Fruit fly (Drosophila melanogaster) whole organism, embryonic: ENCODE data around the gene CG46440.

Source experiments
- Awh ChIP-seq: fragments of 200-800 bp; sonication (Bioruptor generic); IDR thresholded peaks from 2 replicates; pipeline ENCODE4, ENCODE4 v1.3.6; 2022; ENCODE audit warnings: missing biosample characterization, missing genetic modification characterization
- CG10366 ChIP-seq: fragments of 200-800 bp; sonication (Bioruptor generic); IDR thresholded peaks from 2 replicates; pipeline ENCODE4 v1.3.6; 2022; ENCODE audit warnings: missing biosample characterization, missing genetic modification characterization
- CG10959 ChIP-seq: fragments of 200-800 bp; sonication (Bioruptor generic); IDR thresholded peaks from 2 replicates; pipeline ENCODE4 v1.3.6; 2022; ENCODE audit warnings: missing biosample characterization, missing genetic modification characterization
- CG11456 ChIP-seq: fragments of 200-800 bp; sonication (Bioruptor generic); IDR thresholded peaks from 3 replicates; pipeline ENCODE4 v1.3.6; 2022; ENCODE audit warnings: missing biosample characterization, missing genetic modification characterization
- CG12744 ChIP-seq: fragments of 200-800 bp; sonication (Bioruptor generic); optimal IDR thresholded peaks from 2 replicates; lab custom pipeline; 2016; ENCODE audit warnings: missing biosample characterization, missing genetic modification characterization
- CG12942 ChIP-seq: fragments of 200-800 bp; sonication (Bioruptor generic); optimal IDR thresholded peaks from 3 replicates; lab custom pipeline; 2016; ENCODE audit warnings: missing biosample characterization, missing genetic modification characterization
- CG13296 ChIP-seq: fragments of 200-800 bp; sonication (Bioruptor generic); optimal IDR thresholded peaks from 3 replicates; lab custom pipeline; 2018; ENCODE audit warnings: missing biosample characterization, mild to moderate bottlenecking, missing genetic modification characterization
- CG13775 ChIP-seq: fragments of 200-800 bp; sonication (Bioruptor generic); optimal IDR thresholded peaks from 3 replicates; lab custom pipeline; 2017; ENCODE audit warnings: missing biosample characterization, mild to moderate bottlenecking, missing genetic modification characterization
- CG15601 ChIP-seq: fragments of 200-800 bp; sonication (Bioruptor generic); optimal IDR thresholded peaks from 3 replicates; lab custom pipeline; 2019; ENCODE audit warnings: missing biosample characterization, mild to moderate bottlenecking, missing genetic modification characterization, moderate library complexity
- CG1602 ChIP-seq: fragments of 200-800 bp; sonication (Bioruptor generic); optimal IDR thresholded peaks from 3 replicates; lab custom pipeline; 2016; ENCODE audit warnings: missing biosample characterization, missing genetic modification characterization
- CG17328 ChIP-seq: fragments of 200-800 bp; sonication (Bioruptor generic); IDR thresholded peaks from 2 replicates; pipeline ENCODE4 v1.3.6; 2022; ENCODE audit warnings: missing biosample characterization, missing genetic modification characterization
- CG2712 ChIP-seq: fragments of 200-800 bp; optimal IDR thresholded peaks from 3 replicates; lab custom pipeline; 2019; ENCODE audit warnings: missing biosample characterization, mild to moderate bottlenecking, missing genetic modification characterization, moderate library complexity
- CG31388 ChIP-seq: fragments of 200-800 bp; sonication (Bioruptor generic); optimal IDR thresholded peaks from 2 replicates; lab custom pipeline; 2016; ENCODE audit warnings: missing biosample characterization, missing genetic modification characterization
- CG32767 ChIP-seq: fragments of 200-800 bp; sonication (Bioruptor generic); IDR thresholded peaks from 2 replicates; pipeline ENCODE4 v1.3.6; 2022; ENCODE audit warnings: missing biosample characterization, missing genetic modification characterization
- CG32772 ChIP-seq: fragments of 200-800 bp; sonication (Bioruptor generic); IDR thresholded peaks from 2 replicates; pipeline ENCODE4 v1.3.6; 2022; ENCODE audit warnings: missing biosample characterization, missing genetic modification characterization
- CG33557 ChIP-seq: fragments of 200-800 bp; sonication (Bioruptor generic); optimal IDR thresholded peaks from 2 replicates; lab custom pipeline; 2019; ENCODE audit warnings: missing biosample characterization, mild to moderate bottlenecking, missing genetic modification characterization, moderate library complexity
- CG34376 ChIP-seq: fragments of 200-800 bp; sonication (Bioruptor generic); optimal IDR thresholded peaks from 2 replicates; lab custom pipeline; 2018; ENCODE audit warnings: missing biosample characterization, mild to moderate bottlenecking, missing genetic modification characterization
- CG3726 ChIP-seq: fragments of 200-800 bp; sonication (Bioruptor generic); IDR thresholded peaks from 3 replicates; pipeline ENCODE4, ENCODE4 v1.3.6; 2022; ENCODE audit warnings: missing biosample characterization, missing genetic modification characterization
- CG6654 ChIP-seq: fragments of 200-800 bp; sonication (Bioruptor generic); optimal IDR thresholded peaks from 2 replicates; lab custom pipeline; 2017; ENCODE audit warnings: missing biosample characterization, mild to moderate bottlenecking, missing genetic modification characterization
- CG6791 ChIP-seq: fragments of 200-800 bp; sonication (Bioruptor generic); IDR thresholded peaks from 3 replicates; pipeline ENCODE4 v1.3.6; 2022; ENCODE audit warnings: missing biosample characterization, missing genetic modification characterization; ENCODE audit not compliant: partially characterized antibody
- CG8089 ChIP-seq: fragments of 200-800 bp; sonication (Bioruptor generic); optimal IDR thresholded peaks from 3 replicates; lab custom pipeline; 2016; ENCODE audit warnings: missing biosample characterization, missing genetic modification characterization
- CG8765 ChIP-seq: fragments of 200-800 bp; sonication (Bioruptor generic); IDR thresholded peaks from 2 replicates; pipeline ENCODE4 v1.3.6; 2022; ENCODE audit warnings: missing biosample characterization, missing genetic modification characterization
- Doc2 ChIP-seq: fragments of 200-800 bp; sonication (Bioruptor generic); IDR thresholded peaks from 2 replicates; pipeline ENCODE4 v1.3.6; 2022; ENCODE audit warnings: missing biosample characterization, missing genetic modification characterization
- Fer3 ChIP-seq: fragments of 200-800 bp; sonication (Bioruptor generic); optimal IDR thresholded peaks from 2 replicates; lab custom pipeline; 2018; ENCODE audit warnings: missing biosample characterization, mild to moderate bottlenecking, missing genetic modification characterization, moderate library complexity
- Hey ChIP-seq: fragments of 200-800 bp; sonication (Bioruptor generic); optimal IDR thresholded peaks from 3 replicates; lab custom pipeline; 2018; ENCODE audit warnings: missing biosample characterization, mild to moderate bottlenecking, missing genetic modification characterization
- HmgD ChIP-seq: fragments of 200-800 bp; sonication (Bioruptor generic); optimal IDR thresholded peaks from 3 replicates; lab custom pipeline; 2016; ENCODE audit warnings: missing biosample characterization, missing genetic modification characterization
- Hr78 ChIP-seq, 2 experiments: fragments of 200-800 bp in 1 of 2; fragments of >200 bp in 1 of 2; sonication (Bioruptor generic) in 1 of 2; optimal IDR thresholded peaks; 2 replicates each; lab custom pipeline; 2017 to 2019; ENCODE audit warnings: missing biosample characterization in 2 of 2, missing genetic modification characterization in 2 of 2, mild to moderate bottlenecking in 1 of 2, moderate library complexity in 1 of 2
- MBD-R2 ChIP-seq: fragments of 200-800 bp; sonication (Bioruptor generic); IDR thresholded peaks from 2 replicates; pipeline ENCODE4 v1.3.6; 2022; ENCODE audit warnings: missing biosample characterization, missing genetic modification characterization
- Med ChIP-seq: fragments of 200-800 bp; sonication (Bioruptor generic); peaks from one replicate; lab custom pipeline; 2016; ENCODE audit warnings: missing biosample characterization, missing genetic modification characterization, mild to moderate bottlenecking, inconsistent platforms, moderate library complexity
- NFAT ChIP-seq: fragments of 200-800 bp; sonication (Bioruptor generic); IDR thresholded peaks from 2 replicates; pipeline ENCODE4 v1.3.6; 2022; ENCODE audit warnings: missing biosample characterization, missing genetic modification characterization
- NK7.1 ChIP-seq: fragments of 200-800 bp; sonication (Bioruptor generic); optimal IDR thresholded peaks from 3 replicates; lab custom pipeline; 2016; ENCODE audit warnings: missing biosample characterization, missing genetic modification characterization
- Ssrp ChIP-seq: fragments of 200-800 bp; sonication (Bioruptor generic); optimal IDR thresholded peaks from 2 replicates; lab custom pipeline; 2018; ENCODE audit warnings: missing biosample characterization, mild to moderate bottlenecking, missing genetic modification characterization, moderate library complexity
- Trl ChIP-seq, 3 experiments: fragments of >200 bp in 2 of 3; fragments of 200-800 bp in 1 of 3; sonication (Bioruptor generic) in 1 of 3; optimal IDR thresholded peaks; 2 replicates in 1 of 3; 3 replicates in 2 of 3; lab custom pipeline; 2016 to 2017; ENCODE audit warnings: missing biosample characterization in 1 of 3, missing genetic modification characterization in 1 of 3
- ara ChIP-seq: fragments of 200-800 bp; sonication (Bioruptor generic); IDR thresholded peaks from 2 replicates; pipeline ENCODE4 v1.3.6; 2022; ENCODE audit warnings: missing biosample characterization, missing genetic modification characterization
- croc ChIP-seq: fragments of 200-800 bp; sonication (Bioruptor generic); conservative IDR thresholded peaks from 3 replicates; pipeline ENCODE4 v1.3.6; 2022; ENCODE audit warnings: missing biosample characterization, missing genetic modification characterization
- lola ChIP-seq, 3 experiments: fragments of >200 bp in 2 of 3; fragments of 200-800 bp in 1 of 3; sonication (Bioruptor generic) in 1 of 3; optimal IDR thresholded peaks; 2 replicates each; lab custom pipeline; 2017 to 2019; ENCODE audit warnings: missing biosample characterization in 3 of 3, missing genetic modification characterization in 3 of 3, mild to moderate bottlenecking in 1 of 3, moderate library complexity in 1 of 3
- lov ChIP-seq, 2 experiments: fragments of 200-800 bp in 1 of 2; fragments of >200 bp in 1 of 2; sonication (Bioruptor generic) in 1 of 2; IDR thresholded peaks in 1 of 2; optimal IDR thresholded peaks in 1 of 2; 2 replicates in 1 of 2; 3 replicates in 1 of 2; pipeline versions ENCODE4 v1.3.6 to Lab custom; 2017 to 2022; ENCODE audit warnings: missing biosample characterization in 1 of 2, missing genetic modification characterization in 1 of 2
- nerfin-2 ChIP-seq: fragments of 200-800 bp; sonication (Bioruptor generic); IDR thresholded peaks from 2 replicates; pipeline ENCODE4 v1.3.6; 2022; ENCODE audit warnings: missing biosample characterization, missing genetic modification characterization; ENCODE audit not compliant: partially characterized antibody
- odd ChIP-seq: fragments of 200-800 bp; sonication (Bioruptor generic); optimal IDR thresholded peaks from 2 replicates; lab custom pipeline; 2017; ENCODE audit warnings: missing biosample characterization, mild to moderate bottlenecking, missing genetic modification characterization
- pita ChIP-seq: fragments of 200-800 bp; sonication (Bioruptor generic); optimal IDR thresholded peaks from 2 replicates; lab custom pipeline; 2017; ENCODE audit warnings: missing biosample characterization, mild to moderate bottlenecking, missing genetic modification characterization
- row ChIP-seq: fragments of 200-800 bp; sonication (Bioruptor generic); IDR thresholded peaks from 3 replicates; pipeline ENCODE4 v1.3.6; 2022; ENCODE audit warnings: missing biosample characterization, missing genetic modification characterization
- schlank ChIP-seq: fragments of 200-800 bp; sonication (Bioruptor generic); optimal IDR thresholded peaks from 2 replicates; lab custom pipeline; 2018; ENCODE audit warnings: missing biosample characterization, mild to moderate bottlenecking, missing genetic modification characterization
- sima ChIP-seq: fragments of 200-800 bp; sonication (Bioruptor generic); optimal IDR thresholded peaks from 2 replicates; lab custom pipeline; 2016; ENCODE audit warnings: missing biosample characterization, missing genetic modification characterization
- tio ChIP-seq: fragments of 200-800 bp; sonication (Bioruptor generic); optimal IDR thresholded peaks from 2 replicates; lab custom pipeline; 2017; ENCODE audit warnings: missing biosample characterization, missing genetic modification characterization, inconsistent platforms
- trh ChIP-seq: fragments of 200-800 bp; sonication (Bioruptor generic); optimal IDR thresholded peaks from 2 replicates; lab custom pipeline; 2016; ENCODE audit warnings: missing biosample characterization, missing genetic modification characterization
- unc-4 ChIP-seq: fragments of 200-800 bp; sonication (Bioruptor generic); IDR thresholded peaks from 2 replicates; pipeline ENCODE4 v1.3.6; 2022; ENCODE audit warnings: missing biosample characterization, missing genetic modification characterization; ENCODE audit not compliant: partially characterized antibody
- vvl ChIP-seq: fragments of 200-800 bp; sonication (Bioruptor generic); IDR thresholded peaks from 2 replicates; pipeline ENCODE4 v1.3.6; 2022; ENCODE audit warnings: missing biosample characterization, missing genetic modification characterization
- z ChIP-seq: fragments of 200-800 bp; sonication (Bioruptor generic); IDR thresholded peaks from 3 replicates; pipeline ENCODE4 v1.3.6; 2022; ENCODE audit warnings: missing biosample characterization, missing genetic modification characterization
- zen ChIP-seq: fragments of 200-800 bp; sonication (Bioruptor generic); optimal IDR thresholded peaks from 3 replicates; lab custom pipeline; 2018; ENCODE audit warnings: missing biosample characterization, mild to moderate bottlenecking, missing genetic modification characterization, moderate library complexity

Gene CG46440

dm6 chrX:15852815-15853542 is 4.6 kb downstream of the CG46440 start, which contains the start of the genes UBL3 and CG15914:
Gene UBL3 (minus strand): TSS chrX:15853175.
Gene CG15914 (plus strand): TSS chrX:15853421.
- no peak for TF ChIP-seq CG31388 (GFP tag; lab: Kevin White, UChicago)
- no peak for TF ChIP-seq CG12744 (GFP tag; lab: Kevin White, UChicago)
- no peak for TF ChIP-seq vvl (GFP tag; lab: Robert Waterston, UW)
- TF ChIP-seq Awh (GFP tag; lab: Robert Waterston, UW), result no peak
- TF ChIP-seq trh, result no peak
- TF ChIP-seq CG15601 (tag; lab: Kevin White, UChicago), result no peak
- TF ChIP-seq CG1602 (GFP tag; lab: Kevin White, UChicago), result no peak
- no peak for TF ChIP-seq NK7.1 (GFP tag; lab: Kevin White, UChicago)
- peak; percentile 9 for TF ChIP-seq zen (tag; lab: Kevin White, UChicago)
- TF ChIP-seq CG32767 (GFP tag; lab: Robert Waterston, UW), result peak; percentile 92
- TF ChIP-seq Hr78 (GFP tag; optimal IDR thresholded peaks at IDR 0.05; lab: Kevin White, UChicago), result no peak
- TF ChIP-seq CG6791 (GFP tag; lab: Robert Waterston, UW), result no peak
- TF ChIP-seq Fer3, result no peak
- no peak for TF ChIP-seq CG10366
- no peak for TF ChIP-seq HmgD (GFP tag; lab: Kevin White, UChicago)
- TF ChIP-seq Doc2 (GFP tag; lab: Robert Waterston, UW), result no peak
- TF ChIP-seq CG2712 (tag; lab: Kevin White, UChicago), result peak; percentile 41
- TF ChIP-seq Trl (optimal IDR thresholded peaks at IDR 0.05; lab: Kevin White, UChicago), result no peak
- no peak for TF ChIP-seq Trl (GFP tag; optimal IDR thresholded peaks at IDR 0.05; lab: Kevin White, UChicago)
- no peak for TF ChIP-seq schlank (tag; lab: Kevin White, UChicago)
- no peak for TF ChIP-seq CG13775 (GFP tag; lab: Kevin White, UChicago)
- TF ChIP-seq CG3726 (GFP tag; lab: Robert Waterston, UW), result no peak
- no peak for TF ChIP-seq croc (GFP tag; lab: Robert Waterston, UW)
- TF ChIP-seq CG33557 (GFP tag; lab: Kevin White, UChicago), result no peak
- no peak for TF ChIP-seq CG12942
- TF ChIP-seq CG6654 (GFP tag; lab: Kevin White, UChicago), result no peak
- peak; percentile 13 for TF ChIP-seq CG34376
- no peak for TF ChIP-seq lov (optimal IDR thresholded peaks at IDR 0.05; lab: Kevin White, UChicago)
- TF ChIP-seq lov (GFP tag; IDR thresholded peaks at IDR 0.05; lab: Robert Waterston, UW), result no peak
- TF ChIP-seq CG8089 (GFP tag; lab: Kevin White, UChicago), result no peak
- TF ChIP-seq CG32772 (GFP tag; lab: Robert Waterston, UW), result no peak
- TF ChIP-seq Ssrp (tag; lab: Kevin White, UChicago), result no peak
- no peak for TF ChIP-seq nerfin-2 (GFP tag; lab: Robert Waterston, UW)
- no peak for TF ChIP-seq z
- TF ChIP-seq NFAT (GFP tag; lab: Robert Waterston, UW), result no peak
- TF ChIP-seq CG8765, result no peak
- no peak for TF ChIP-seq CG11456 (GFP tag; lab: Robert Waterston, UW)
- TF ChIP-seq pita (GFP tag; lab: Kevin White, UChicago), result no peak
- no peak for TF ChIP-seq CG13296 (GFP tag; lab: Kevin White, UChicago)
- TF ChIP-seq MBD-R2 (GFP tag; lab: Robert Waterston, UW), result peak; percentile 45
- no peak for TF ChIP-seq CG17328 (GFP tag; lab: Robert Waterston, UW)
- TF ChIP-seq sima (GFP tag; lab: Kevin White, UChicago), result no peak
- TF ChIP-seq tio (GFP tag; lab: Kevin White, UChicago), result no peak
- TF ChIP-seq unc-4, result 0 out of 2 replicates have a peak, but pooled peaks have one; percentile 34
- TF ChIP-seq odd (GFP tag; lab: Kevin White, UChicago), result no peak
- TF ChIP-seq Hey (tag; lab: Kevin White, UChicago), result no peak
- TF ChIP-seq row (GFP tag; lab: Robert Waterston, UW), result peak; percentile 53
- no peak for TF ChIP-seq CG10959 (GFP tag; lab: Robert Waterston, UW)
- TF ChIP-seq lola (GFP tag; optimal IDR thresholded peaks at IDR 0.05; lab: Kevin White, UChicago), result peak in 1 of 3 experiments; percentile 4
- TF ChIP-seq Med (GFP tag; lab: Kevin White, UChicago), result peak; percentile 57
- no peak for TF ChIP-seq ara
